Worm (Caenorhabditis elegans): ENCODE measurements around the gene npr-20.

DNA sequence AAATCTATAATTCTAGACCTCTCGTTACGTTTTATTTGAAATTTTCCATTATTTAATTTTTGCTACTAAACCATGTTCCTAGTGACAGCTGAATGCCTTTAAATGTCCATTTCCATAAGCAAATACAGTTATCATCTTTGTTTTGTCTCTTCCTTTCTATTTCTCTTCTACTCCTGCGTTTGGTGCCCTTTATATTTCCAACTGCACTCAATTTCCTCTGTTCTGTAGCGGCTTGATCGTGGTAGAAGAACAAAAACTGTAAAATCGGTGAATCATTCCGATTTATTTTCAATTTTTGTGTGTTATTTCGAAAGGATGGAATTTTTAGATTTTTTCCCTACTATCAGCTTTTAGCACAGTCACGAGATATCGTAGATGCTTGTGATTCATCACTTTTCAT, 30.9 kb upstream of the npr-20 start:
- TF ChIP-seq aly-2 (tag; optimal IDR thresholded peaks at IDR 0.05) = no peak
- TF ChIP-seq fkh-10 (GFP tag; optimal IDR thresholded peaks at IDR 0.05) = no peak
- TF ChIP-seq lsy-2 (tag; optimal IDR thresholded peaks at IDR 0.05) = no peak
